Worm (Caenorhabditis elegans) whole organism, early embryonic: Measurements from ENCODE around the gene T26H5.11.

Source experiments
- B0310.2 ChIP-seq: sonication (generic microtip); optimal IDR thresholded peaks from 2 replicates; lab custom pipeline; 2016; ENCODE audit warnings: mild to moderate bottlenecking, missing genetic modification characterization, missing compliant biosample characterization
- F13C5.2 ChIP-seq: sonication (generic microtip); optimal IDR thresholded peaks from 2 replicates; lab custom pipeline; 2017; ENCODE audit warnings: mild to moderate bottlenecking, missing genetic modification characterization, inconsistent platforms, missing compliant biosample characterization
- aly-1 ChIP-seq: sonication (generic microtip); optimal IDR thresholded peaks from 2 replicates; lab custom pipeline; 2016; ENCODE audit warnings: missing genetic modification characterization, missing compliant biosample characterization
- ama-1 ChIP-seq: fragments of 150-350 bp; optimal IDR thresholded peaks from 2 replicates; lab custom pipeline; 2014
- ceh-13 ChIP-seq: fragments of 200-800 bp; sonication (Bioruptor generic); optimal IDR thresholded peaks from 2 replicates; lab custom pipeline; 2018; ENCODE audit warnings: mild to moderate bottlenecking, missing genetic modification characterization, missing compliant biosample characterization
- ceh-36 ChIP-seq: sonication (generic microtip); optimal IDR thresholded peaks from 2 replicates; lab custom pipeline; 2016; ENCODE audit warnings: missing genetic modification characterization, inconsistent platforms, missing compliant biosample characterization
- ets-7 ChIP-seq: sonication (generic microtip); optimal IDR thresholded peaks from 2 replicates; lab custom pipeline; 2016; ENCODE audit warnings: missing genotype, missing genetic modification characterization, missing compliant biosample characterization
- flt-1 ChIP-seq: fragments of 200-800 bp; sonication (Bioruptor generic); IDR thresholded peaks from 2 replicates; pipeline ENCODE4 v1.3.6; 2022; ENCODE audit warnings: missing genetic modification characterization, missing compliant biosample characterization
- hmbx-1 ChIP-seq: sonication (generic microtip); optimal IDR thresholded peaks from 2 replicates; lab custom pipeline; 2016; ENCODE audit warnings: mild to moderate bottlenecking, missing genetic modification characterization, missing compliant biosample characterization
- hmg-4 ChIP-seq: fragments of 200-800 bp; sonication (Bioruptor generic); optimal IDR thresholded peaks from 2 replicates; lab custom pipeline; 2018; ENCODE audit warnings: mild to moderate bottlenecking, missing genetic modification characterization, missing compliant biosample characterization
- hnd-1 ChIP-seq: sonication (generic microtip); optimal IDR thresholded peaks from 2 replicates; lab custom pipeline; 2016; ENCODE audit warnings: missing genetic modification characterization, missing compliant biosample characterization
- pes-1 ChIP-seq: fragments of 200-800 bp; sonication (Bioruptor generic); IDR thresholded peaks from 2 replicates; pipeline ENCODE4 v1.3.6; 2022; ENCODE audit warnings: missing genetic modification reagents, missing genetic modification characterization, missing compliant biosample characterization
- scrt-1 ChIP-seq: fragments of 200-800 bp; sonication (Bioruptor generic); IDR thresholded peaks from 2 replicates; pipeline ENCODE4 v1.3.6; 2022; ENCODE audit warnings: missing genetic modification characterization, missing compliant biosample characterization
- sea-1 ChIP-seq: fragments of 200-800 bp; sonication (Bioruptor generic); conservative IDR thresholded peaks from 2 replicates; pipeline ENCODE4 v1.3.6; 2022; ENCODE audit warnings: missing genetic modification characterization, missing compliant biosample characterization
- tbx-11 ChIP-seq: fragments of 200-800 bp; sonication (Bioruptor generic); IDR thresholded peaks from 2 replicates; pipeline ENCODE4 v1.3.6; 2022; ENCODE audit warnings: missing genetic modification characterization, missing compliant biosample characterization
- tbx-37 ChIP-seq: fragments of 200-800 bp; sonication (Bioruptor generic); conservative IDR thresholded peaks from 2 replicates; pipeline ENCODE4 v1.3.6; 2022; ENCODE audit warnings: missing genetic modification reagents, missing genetic modification characterization, missing compliant biosample characterization
- tra-4 ChIP-seq: sonication (generic microtip); optimal IDR thresholded peaks from 2 replicates; lab custom pipeline; 2017; ENCODE audit warnings: missing genetic modification characterization, missing compliant biosample characterization

Gene T26H5.11

DNA sequence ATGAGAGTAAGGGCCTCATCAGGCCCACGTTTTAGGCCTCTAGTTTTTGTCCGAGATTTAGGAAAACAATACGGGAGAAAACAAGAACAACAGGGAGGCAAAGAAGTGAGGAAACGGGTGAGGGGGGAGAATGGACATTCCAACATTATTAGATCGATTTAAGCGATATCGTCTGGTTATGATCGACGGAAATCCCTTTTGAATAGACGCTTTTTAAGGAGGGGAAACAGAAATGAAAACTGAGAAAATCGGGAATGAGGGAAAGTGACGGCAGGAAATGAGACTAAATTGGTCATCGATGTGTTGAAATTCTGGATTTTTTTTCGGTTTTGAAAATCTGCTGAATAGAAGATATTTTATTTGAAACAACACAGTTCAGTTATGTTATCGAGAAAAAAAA, 20.3 kb upstream of the T26H5.11 start, which contains the start of gene rocf-1:
Gene rocf-1, minus strand, starts transcription at position 101 of the 400 bp plus-strand sequence.
- TF ChIP-seq pes-1 (GFP tag; lab: Robert Waterston, UW) (no peak), ceh-13 (GFP tag; lab: Kevin White, UChicago) (no peak), scrt-1 (GFP tag; lab: Robert Waterston, UW) (no peak), flt-1 (no peak), F13C5.2 (tag; lab: Kevin White, UChicago) (no peak), tbx-37 (GFP tag; lab: Robert Waterston, UW) (no peak)

DNA sequence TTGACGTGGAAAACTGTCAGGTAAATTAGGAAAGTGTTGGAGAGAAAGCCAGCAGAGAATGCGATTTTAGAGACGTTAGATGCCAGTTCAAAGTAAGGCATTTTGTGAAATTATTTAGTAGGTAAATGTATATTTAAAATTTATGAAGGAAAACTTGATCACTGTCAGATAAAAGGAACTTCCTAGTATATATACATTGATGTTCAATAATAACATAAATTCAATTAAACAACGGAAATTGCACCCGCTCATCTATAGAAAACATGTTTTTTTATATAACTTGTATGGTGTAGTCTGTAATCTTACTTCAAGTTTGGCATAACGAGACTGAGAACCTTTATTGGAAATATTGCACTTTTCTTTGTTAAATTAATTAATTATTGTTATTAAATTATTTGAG, 15.0 kb upstream of the T26H5.11 start, which contains the start of gene str-71:
Gene str-71, minus strand, starts transcription at position 101 of the 400 bp plus-strand sequence.
- TF ChIP-seq flt-1, result no peak
- no peak for TF ChIP-seq ama-1 (lab: Kevin White, UChicago)
- no peak for TF ChIP-seq pes-1 (GFP tag; lab: Robert Waterston, UW)
- no peak for TF ChIP-seq tbx-11 (GFP tag; lab: Robert Waterston, UW)
- TF ChIP-seq hmbx-1 (tag; lab: Kevin White, UChicago), result no peak
- TF ChIP-seq ceh-36, result no peak
- TF ChIP-seq sea-1 (GFP tag; lab: Robert Waterston, UW), result no peak

DNA sequence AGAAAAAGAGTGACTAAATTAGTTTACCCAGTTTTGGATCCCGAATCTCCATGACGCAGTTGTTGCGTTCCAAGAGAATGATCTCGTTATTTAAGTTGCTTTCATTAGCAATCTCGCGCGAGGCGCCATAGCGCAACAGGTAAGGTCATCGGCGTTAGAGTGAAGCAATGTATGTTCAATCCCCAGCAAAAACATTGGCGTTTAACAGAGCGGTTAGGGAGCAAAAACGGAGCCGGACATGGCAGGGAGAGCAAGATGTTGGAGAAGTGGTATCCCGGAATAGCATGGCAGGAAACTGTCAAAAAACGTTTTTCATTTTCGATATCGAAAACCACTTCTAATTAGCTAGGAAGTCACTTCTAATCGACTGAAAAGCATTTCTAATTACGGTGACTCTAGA, 10.2 kb upstream of the T26H5.11 start:
- TF ChIP-seq B0310.2 (tag; lab: Kevin White, UChicago) (no peak), scrt-1 (GFP tag; lab: Robert Waterston, UW) (no peak), tra-4 (tag; lab: Kevin White, UChicago) (no peak), F13C5.2 (tag; lab: Kevin White, UChicago) (no peak), hmg-4 (GFP tag; lab: Kevin White, UChicago) (no peak), ceh-36 (no peak), pes-1 (GFP tag; lab: Robert Waterston, UW) (no peak), tbx-37 (GFP tag; lab: Robert Waterston, UW) (no peak), flt-1 (no peak), hmbx-1 (tag; lab: Kevin White, UChicago) (no peak), ceh-13 (GFP tag; lab: Kevin White, UChicago) (no peak), aly-1 (tag; lab: Kevin White, UChicago) (no peak), ama-1 (lab: Kevin White, UChicago) (no peak), ets-7 (tag; lab: Kevin White, UChicago) (no peak), sea-1 (GFP tag; lab: Robert Waterston, UW) (no peak), hnd-1 (tag; lab: Kevin White, UChicago) (no peak), tbx-11 (GFP tag; lab: Robert Waterston, UW) (no peak)

DNA sequence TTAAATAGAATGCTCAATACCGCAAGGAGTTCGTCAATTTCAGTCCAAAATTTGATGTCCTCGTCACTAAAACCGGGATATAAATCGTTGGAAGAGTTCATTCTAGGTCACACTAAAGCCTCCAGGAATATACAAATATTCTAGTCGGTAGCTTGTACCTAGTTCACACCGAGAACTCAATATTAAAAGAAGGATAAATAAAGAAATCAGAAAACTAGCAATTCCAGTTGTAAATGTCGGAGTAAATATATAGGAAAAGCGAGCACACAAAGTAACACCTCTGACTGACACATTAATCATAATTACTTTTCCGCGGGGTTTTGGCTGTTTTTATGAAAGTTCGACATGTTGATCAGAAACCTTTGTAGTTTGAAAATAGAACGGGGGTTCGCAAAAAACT, 7.3 kb upstream of the T26H5.11 start, which contains the start of gene srw-33:
Gene srw-33, minus strand, starts transcription at position 101 of the 400 bp plus-strand sequence.
- TF ChIP-seq B0310.2 (tag; lab: Kevin White, UChicago) (no peak), hmg-4 (GFP tag; lab: Kevin White, UChicago) (no peak), scrt-1 (GFP tag; lab: Robert Waterston, UW) (no peak), tra-4 (tag; lab: Kevin White, UChicago) (no peak), ceh-36 (no peak), tbx-11 (GFP tag; lab: Robert Waterston, UW) (no peak), aly-1 (tag; lab: Kevin White, UChicago) (no peak), sea-1 (GFP tag; lab: Robert Waterston, UW) (no peak), pes-1 (GFP tag; lab: Robert Waterston, UW) (no peak), hnd-1 (tag; lab: Kevin White, UChicago) (no peak), flt-1 (no peak), ceh-13 (GFP tag; lab: Kevin White, UChicago) (no peak)

DNA sequence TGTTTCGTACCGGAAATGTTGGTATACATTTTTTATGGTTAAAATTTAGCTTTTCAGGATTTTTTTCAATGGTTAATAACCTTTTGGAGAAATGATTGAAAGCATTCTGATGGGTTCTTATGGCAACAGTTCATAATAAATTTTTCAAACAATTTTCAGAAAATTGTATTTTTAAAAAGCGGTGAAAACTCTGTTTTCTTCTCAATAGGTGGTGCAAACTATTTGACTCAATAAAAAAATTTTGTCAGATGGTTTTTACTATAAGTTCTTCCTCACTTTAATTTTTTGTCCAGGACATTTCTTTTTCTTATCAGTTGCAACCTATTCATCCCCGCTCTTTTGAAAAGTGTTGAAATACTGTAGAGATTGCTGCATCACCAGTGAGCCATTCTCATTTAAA, 4.8 kb upstream of the T26H5.11 start, which contains the start of gene T26H5.14:
Gene T26H5.14, plus strand, starts transcription at position 301 of the 400 bp plus-strand sequence.
- no peak for TF ChIP-seq hmbx-1 (tag; lab: Kevin White, UChicago)
- TF ChIP-seq flt-1, result no peak

DNA sequence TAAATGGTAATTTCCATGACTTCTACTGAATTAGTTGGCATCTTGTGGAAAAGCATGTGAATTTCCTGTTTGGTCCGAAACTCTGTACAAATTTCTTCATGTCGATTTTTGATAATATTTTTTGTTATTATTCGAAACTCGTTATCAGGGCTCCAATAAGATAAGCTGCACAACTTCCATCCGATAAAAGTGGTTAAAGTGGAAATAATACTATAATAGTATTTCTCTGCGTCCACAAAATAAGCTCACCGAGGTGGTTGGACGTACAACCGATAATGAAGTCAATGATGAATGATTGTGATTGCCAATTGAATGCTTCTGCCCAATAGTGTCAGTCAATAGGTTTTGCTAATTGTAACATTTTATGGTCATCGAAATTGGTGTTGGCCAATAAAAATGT, 4.3 kb upstream of the T26H5.11 start, which contains the start of gene T26H5.4:
Gene T26H5.4, minus strand, starts transcription at position 294 of the 400 bp plus-strand sequence.
- TF ChIP-seq ceh-36 (no peak), hnd-1 (tag; lab: Kevin White, UChicago) (no peak), ets-7 (tag; lab: Kevin White, UChicago) (no peak), ceh-13 (GFP tag; lab: Kevin White, UChicago) (no peak), ama-1 (lab: Kevin White, UChicago) (no peak), B0310.2 (tag; lab: Kevin White, UChicago) (no peak), F13C5.2 (tag; lab: Kevin White, UChicago) (no peak), scrt-1 (GFP tag; lab: Robert Waterston, UW) (no peak), tbx-37 (GFP tag; lab: Robert Waterston, UW) (no peak), tbx-11 (GFP tag; lab: Robert Waterston, UW) (no peak)

DNA sequence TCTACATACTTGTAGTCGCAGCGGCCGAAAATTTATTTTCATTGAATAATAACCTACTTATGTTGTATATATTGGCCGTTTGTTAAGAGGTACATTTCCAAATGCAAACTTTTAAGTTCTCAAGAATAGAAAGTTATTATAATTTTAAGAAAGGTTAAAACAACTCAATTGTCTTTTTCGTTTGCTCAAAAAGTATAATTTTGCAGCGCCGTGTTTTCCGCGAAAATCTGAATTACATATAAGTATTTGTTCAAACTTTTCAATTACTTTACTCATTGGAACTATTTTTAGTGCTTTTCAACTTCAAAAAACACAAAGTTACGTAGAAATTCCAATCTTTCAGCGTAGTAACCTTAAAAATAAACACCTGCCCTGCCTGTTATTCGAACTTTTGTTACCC, 1.3 kb upstream of the T26H5.11 start, which contains the start of gene srh-239:
Gene srh-239, plus strand, starts transcription at position 301 of the 400 bp plus-strand sequence.
- TF ChIP-seq tbx-37 (GFP tag; lab: Robert Waterston, UW) (no peak), tbx-11 (GFP tag; lab: Robert Waterston, UW) (no peak), scrt-1 (GFP tag; lab: Robert Waterston, UW) (no peak), tra-4 (tag; lab: Kevin White, UChicago) (no peak), hmg-4 (GFP tag; lab: Kevin White, UChicago) (no peak), hnd-1 (tag; lab: Kevin White, UChicago) (no peak), B0310.2 (tag; lab: Kevin White, UChicago) (no peak)

DNA sequence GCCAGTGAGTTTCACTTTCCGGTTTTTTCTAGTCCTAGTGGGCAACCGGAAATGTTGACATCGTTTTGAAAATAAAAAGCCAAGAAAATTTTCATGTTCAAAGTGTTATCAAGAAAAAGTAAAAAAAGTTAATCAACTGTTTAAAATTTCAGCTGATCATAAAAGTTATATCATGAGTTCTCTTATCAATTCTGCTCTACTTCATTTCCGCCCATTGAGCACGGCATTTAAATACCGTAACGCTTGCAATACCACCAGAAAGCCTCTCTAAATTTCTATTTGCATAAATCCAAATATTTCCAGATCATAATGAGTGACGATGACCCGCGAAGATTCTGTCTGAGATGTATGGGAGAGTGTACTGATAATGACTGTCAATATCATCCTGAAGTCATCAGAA, 527 bp upstream of the T26H5.11 start, which contains the start of gene T26H5.9:
Gene T26H5.9, plus strand, starts transcription at position 302 of the 400 bp plus-strand sequence.
- TF ChIP-seq tbx-37 (GFP tag; lab: Robert Waterston, UW) (no peak), ets-7 (tag; lab: Kevin White, UChicago) (no peak), tbx-11 (GFP tag; lab: Robert Waterston, UW) (no peak), ceh-13 (GFP tag; lab: Kevin White, UChicago) (no peak), F13C5.2 (tag; lab: Kevin White, UChicago) (no peak), hnd-1 (tag; lab: Kevin White, UChicago) (no peak), hmg-4 (GFP tag; lab: Kevin White, UChicago) (no peak)
